Fruit fly (Drosophila melanogaster) whole organism, adult: ENCODE measurements around the gene CG14135.

ENCODE experiments used
- CG11617 ChIP-seq: fragments of 200-800 bp; sonication (Bioruptor generic); optimal IDR thresholded peaks from 2 replicates; lab custom pipeline; 2017; ENCODE audit warnings: mild to moderate bottlenecking, missing biosample characterization, missing genetic modification reagents, missing genetic modification characterization
- CG14711 ChIP-seq: fragments of 200-800 bp; sonication (Bioruptor generic); optimal IDR thresholded peaks from 2 replicates; lab custom pipeline; 2018; ENCODE audit warnings: missing biosample characterization, mild to moderate bottlenecking, missing genetic modification characterization, moderate library complexity
- CG5204 ChIP-seq: fragments of 200-800 bp; sonication (Bioruptor generic); optimal IDR thresholded peaks from 2 replicates; lab custom pipeline; 2016; ENCODE audit warnings: missing biosample characterization, missing genetic modification characterization
- Clk ChIP-seq: fragments of 200-800 bp; sonication (Bioruptor generic); optimal IDR thresholded peaks from 2 replicates; lab custom pipeline; 2017; ENCODE audit warnings: missing biosample characterization, missing genetic modification characterization
- Hr96 ChIP-seq: fragments of 200-800 bp; sonication (Bioruptor generic); optimal IDR thresholded peaks from 2 replicates; lab custom pipeline; 2016; ENCODE audit warnings: missing biosample characterization, missing genetic modification characterization
- Mnt ChIP-seq: fragments of 200-800 bp; sonication (Bioruptor generic); optimal IDR thresholded peaks from 2 replicates; lab custom pipeline; 2016; ENCODE audit warnings: missing biosample characterization, mild to moderate bottlenecking, missing genetic modification characterization
- bab1 ChIP-seq: fragments of 200-800 bp; sonication (Bioruptor generic); optimal IDR thresholded peaks from 3 replicates; lab custom pipeline; 2019; ENCODE audit warnings: missing biosample characterization, mild to moderate bottlenecking, missing genetic modification characterization, moderate library complexity
- cic ChIP-seq: fragments of 200-800 bp; sonication (Bioruptor generic); optimal IDR thresholded peaks from 2 replicates; lab custom pipeline; 2017; ENCODE audit warnings: missing biosample characterization, mild to moderate bottlenecking, missing genetic modification characterization, moderate library complexity
- kay ChIP-seq: fragments of 200-800 bp; sonication (Bioruptor generic); peaks from one replicate; lab custom pipeline; 2016; ENCODE audit warnings: missing biosample characterization, missing genetic modification characterization, borderline replicate concordance
- pad ChIP-seq: fragments of 200-800 bp; sonication (Bioruptor generic); optimal IDR thresholded peaks from 3 replicates; lab custom pipeline; 2017; ENCODE audit warnings: missing biosample characterization, missing genetic modification characterization, mild to moderate bottlenecking, moderate library complexity, missing genetic modification reagents
- toe ChIP-seq: fragments of 200-800 bp; sonication (Bioruptor generic); optimal IDR thresholded peaks from 2 replicates; lab custom pipeline; 2016; ENCODE audit warnings: missing biosample characterization, missing genetic modification characterization

DNA sequence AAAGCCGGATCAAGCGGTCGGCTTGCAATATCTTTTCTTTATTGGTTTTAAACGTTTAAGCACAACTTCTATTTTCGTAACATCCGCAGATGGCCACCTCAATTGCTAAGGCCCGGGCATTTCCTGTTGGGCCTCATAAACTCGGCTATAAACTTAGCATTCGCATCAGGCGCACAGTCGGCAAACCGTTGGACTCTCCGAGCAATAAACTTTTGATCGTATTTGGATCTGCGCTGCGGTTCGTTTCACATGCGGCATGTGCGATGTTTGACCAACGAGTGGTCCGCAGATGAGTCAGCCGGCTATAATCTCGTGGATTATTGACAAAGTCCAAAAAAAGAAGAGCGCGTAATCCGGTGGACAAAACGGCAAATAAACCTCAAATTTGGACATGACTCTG, 20.4 kb downstream of the CG14135 start:
- no peak for TF ChIP-seq Hr96 (GFP tag; lab: Kevin White, UChicago)
- no peak for TF ChIP-seq CG11617 (GFP tag; lab: Kevin White, UChicago)
- no peak for TF ChIP-seq CG5204
- no peak for TF ChIP-seq CG14711
- TF ChIP-seq cic = no peak
- TF ChIP-seq Mnt (GFP tag; lab: Kevin White, UChicago) = no peak
- TF ChIP-seq pad (GFP tag; lab: Kevin White, UChicago) = no peak
- TF ChIP-seq kay = no peak
- TF ChIP-seq bab1 = no peak
- TF ChIP-seq toe (GFP tag; lab: Kevin White, UChicago) = no peak
- no peak for TF ChIP-seq Clk (GFP tag; lab: Kevin White, UChicago)
